Worm (Caenorhabditis elegans) whole organism, mixed stage, embryonic: ENCODE measurements around the gene glb-15.

Experiments
- M03D4.4 ChIP-seq: sonication (generic microtip); optimal IDR thresholded peaks from 2 replicates; lab custom pipeline; 2017; ENCODE audit warnings: mild to moderate bottlenecking, missing genetic modification characterization, missing compliant biosample characterization
- blmp-1 ChIP-seq: fragments of 150-350 bp; optimal IDR thresholded peaks from 2 replicates; lab custom pipeline; 2014; ENCODE audit warnings: missing biosample characterization, missing genetic modification characterization
- ceh-39 ChIP-seq: fragments of 150-350 bp; optimal IDR thresholded peaks from 2 replicates; lab custom pipeline; 2014; ENCODE audit warnings: missing biosample characterization, missing genetic modification characterization
- elt-3 ChIP-seq: fragments of 150-350 bp; optimal IDR thresholded peaks from 2 replicates; lab custom pipeline; 2014; ENCODE audit warnings: missing biosample characterization, missing genetic modification characterization
- flh-1 ChIP-seq: fragments of 200-800 bp; sonication (Bioruptor generic); optimal IDR thresholded peaks from 2 replicates; lab custom pipeline; 2018; ENCODE audit warnings: mild to moderate bottlenecking, missing genetic modification characterization, moderate library complexity, missing compliant biosample characterization
- lin-13 ChIP-seq: fragments of 150-350 bp; optimal IDR thresholded peaks from 2 replicates; lab custom pipeline; 2014; ENCODE audit warnings: missing biosample characterization, missing genetic modification characterization
- nhr-12 ChIP-seq: fragments of 150-350 bp; optimal IDR thresholded peaks from 2 replicates; lab custom pipeline; 2014; ENCODE audit warnings: missing biosample characterization, missing genetic modification characterization
- nhr-28 ChIP-seq: fragments of 150-350 bp; optimal IDR thresholded peaks from 2 replicates; lab custom pipeline; 2014; ENCODE audit warnings: missing biosample characterization, missing genetic modification characterization
- nhr-76 ChIP-seq: sonication (generic microtip); optimal IDR thresholded peaks from 2 replicates; lab custom pipeline; 2017; ENCODE audit warnings: missing biosample characterization, missing genetic modification characterization
- pha-4 ChIP-seq: fragments of 150-350 bp; optimal IDR thresholded peaks from 2 replicates; lab custom pipeline; 2018; ENCODE audit warnings: missing biosample characterization, missing genetic modification reagents, missing genetic modification characterization
- snpc-4 ChIP-seq: fragments of 150-350 bp; optimal IDR thresholded peaks from 2 replicates; lab custom pipeline; 2014; ENCODE audit warnings: missing biosample characterization, missing genetic modification characterization
- unc-62 ChIP-seq: fragments of 150-350 bp; optimal IDR thresholded peaks from 2 replicates; lab custom pipeline; 2014; ENCODE audit warnings: missing biosample characterization, missing genetic modification reagents, missing genetic modification characterization
- ztf-11 ChIP-seq: fragments of 150-350 bp; optimal IDR thresholded peaks from 2 replicates; lab custom pipeline; 2014; ENCODE audit warnings: missing biosample characterization, missing genetic modification characterization

- TF ChIP-seq pha-4 (no peak), lin-13 (tag; lab: Kevin White, UChicago) (no peak), ceh-39 (tag; lab: Kevin White, UChicago) (no peak), nhr-12 (tag; lab: Kevin White, UChicago) (no peak), blmp-1 (no peak), nhr-76 (tag; lab: Kevin White, UChicago) (no peak), flh-1 (GFP tag; lab: Kevin White, UChicago) (no peak), snpc-4 (no peak), ztf-11 (tag; lab: Kevin White, UChicago) (no peak), M03D4.4 (tag; lab: Kevin White, UChicago) (no peak), nhr-28 (no peak), unc-62 (GFP tag; lab: Kevin White, UChicago) (no peak), elt-3 (tag; lab: Kevin White, UChicago) (no peak)
These were observed 1.3 kb downstream of the glb-15 start for ce11 chrV:11616813-11617212.
